Fruit fly (Drosophila melanogaster) whole organism, pupa: ENCODE data around the gene spdo.

Experiments used
- CG10348 ChIP-seq: fragments of 200-800 bp; sonication (Bioruptor generic); IDR thresholded peaks from 2 replicates; pipeline ENCODE4 v1.3.6; 2022; ENCODE audit warnings: missing biosample characterization, missing genetic modification characterization
- CG12605 ChIP-seq: fragments of 200-800 bp; sonication (Bioruptor generic); IDR thresholded peaks from 2 replicates; pipeline ENCODE4 v1.3.6; 2022; ENCODE audit warnings: missing biosample characterization, missing genetic modification characterization
- CG13204 ChIP-seq: fragments of 200-800 bp; sonication (Bioruptor generic); optimal IDR thresholded peaks from 2 replicates; lab custom pipeline; 2018; ENCODE audit warnings: missing biosample characterization, mild to moderate bottlenecking, missing genetic modification characterization, moderate library complexity
- CG14655 ChIP-seq: fragments of 200-800 bp; sonication (Bioruptor generic); optimal IDR thresholded peaks from 3 replicates; lab custom pipeline; 2017; ENCODE audit warnings: mild to moderate bottlenecking, missing biosample characterization, missing genetic modification reagents, missing genetic modification characterization
- CG17806 ChIP-seq: fragments of 200-800 bp; sonication (Bioruptor generic); optimal IDR thresholded peaks from 2 replicates; lab custom pipeline; 2018; ENCODE audit warnings: missing biosample characterization, mild to moderate bottlenecking, missing genetic modification characterization, moderate library complexity
- CG34367 ChIP-seq: fragments of 200-800 bp; sonication (Bioruptor generic); optimal IDR thresholded peaks from 2 replicates; lab custom pipeline; 2018; ENCODE audit warnings: missing biosample characterization, mild to moderate bottlenecking, missing genetic modification characterization
- D1 ChIP-seq: fragments of 200-800 bp; sonication (Bioruptor generic); optimal IDR thresholded peaks from 2 replicates; lab custom pipeline; 2018; ENCODE audit warnings: missing biosample characterization, mild to moderate bottlenecking, missing genetic modification characterization, moderate library complexity
- EcR ChIP-seq: fragments of 200-800 bp; sonication (Bioruptor generic); optimal IDR thresholded peaks from 3 replicates; lab custom pipeline; 2019; ENCODE audit warnings: missing biosample characterization, missing genetic modification characterization, mild to moderate bottlenecking, moderate library complexity, missing genetic modification reagents
- Ets98B ChIP-seq: fragments of 200-800 bp; sonication (Bioruptor generic); IDR thresholded peaks from 2 replicates; pipeline ENCODE4 v1.3.6; 2022; ENCODE audit warnings: missing biosample characterization, missing genetic modification characterization
- Pif1A ChIP-seq: fragments of 200-800 bp; sonication (Bioruptor generic); optimal IDR thresholded peaks from 3 replicates; lab custom pipeline; 2016; ENCODE audit warnings: missing biosample characterization, missing genetic modification characterization
- Pif1B ChIP-seq: fragments of 200-800 bp; sonication (Bioruptor generic); optimal IDR thresholded peaks from 3 replicates; lab custom pipeline; 2016; ENCODE audit warnings: missing biosample characterization, missing genetic modification characterization
- fd96Ca ChIP-seq: fragments of 200-800 bp; sonication (Bioruptor generic); IDR thresholded peaks from 3 replicates; pipeline ENCODE4 v1.3.6; 2022; ENCODE audit warnings: missing biosample characterization, missing genetic modification characterization
- gl ChIP-seq: fragments of 200-800 bp; sonication (Bioruptor generic); optimal IDR thresholded peaks from 2 replicates; lab custom pipeline; 2018; ENCODE audit warnings: missing biosample characterization, mild to moderate bottlenecking, missing genetic modification characterization

DNA sequence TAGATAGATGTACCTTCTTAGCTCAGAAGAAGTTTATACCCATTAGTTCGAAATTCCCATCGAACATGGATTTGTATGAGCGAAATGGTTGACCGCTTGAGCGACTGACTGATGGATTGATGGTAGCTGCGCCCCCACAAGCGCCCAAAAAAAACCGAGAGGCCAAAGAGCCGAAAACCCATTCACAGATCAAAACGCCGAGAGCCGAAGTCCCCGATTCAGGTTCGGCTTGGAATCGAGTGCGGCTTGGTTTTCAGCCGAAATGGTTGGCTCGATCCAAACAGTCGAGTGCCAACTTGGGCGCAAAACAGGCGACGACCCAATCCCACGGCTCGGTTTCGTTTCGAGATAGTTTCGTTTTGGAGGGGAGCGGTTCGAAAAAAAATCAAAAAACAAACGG, 16.3 kb upstream of the spdo start:
- TF ChIP-seq CG34367 (tag; lab: Kevin White, UChicago) = no peak
- TF ChIP-seq Pif1A (GFP tag; lab: Kevin White, UChicago) = no peak
- TF ChIP-seq fd96Ca (GFP tag; lab: Robert Waterston, UW) = no peak
- no peak; the same call in 1 of the 2 replicates for TF ChIP-seq Ets98B (GFP tag; lab: Robert Waterston, UW)
- no peak for TF ChIP-seq CG12605
- TF ChIP-seq gl (tag; lab: Kevin White, UChicago) = no peak
- TF ChIP-seq CG14655 (GFP tag; lab: Kevin White, UChicago) = no peak
- no peak for TF ChIP-seq CG10348
- TF ChIP-seq D1 (tag; lab: Kevin White, UChicago) = no peak
- no peak for TF ChIP-seq CG13204 (GFP tag; lab: Kevin White, UChicago)
- no peak for TF ChIP-seq EcR (GFP tag; lab: Kevin White, UChicago)
- TF ChIP-seq CG17806 (tag; lab: Kevin White, UChicago) = no peak
- no peak for TF ChIP-seq Pif1B (GFP tag; lab: Kevin White, UChicago)
